Worm (Caenorhabditis elegans) whole organism, L2 larva: Measurements from ENCODE around the gene srv-34.

Source experiments
- C34F6.9 ChIP-seq: fragments of 150-350 bp; optimal IDR thresholded peaks from 2 replicates; lab custom pipeline; 2014; ENCODE audit warnings: missing biosample characterization, missing genetic modification characterization
- R02D3.7 ChIP-seq: fragments of 150-350 bp; optimal IDR thresholded peaks from 2 replicates; lab custom pipeline; 2014; ENCODE audit warnings: missing biosample characterization, missing genetic modification characterization
- ZK546.5 ChIP-seq: sonication (generic microtip); optimal IDR thresholded peaks from 2 replicates; lab custom pipeline; 2017; ENCODE audit warnings: missing biosample characterization, missing genetic modification characterization
- alr-1 ChIP-seq: fragments of 150-350 bp; optimal IDR thresholded peaks from 2 replicates; lab custom pipeline; 2014; ENCODE audit warnings: missing biosample characterization, missing genetic modification characterization
- ama-1 ChIP-seq: fragments of 150-350 bp; optimal IDR thresholded peaks from 2 replicates; lab custom pipeline; 2018; ENCODE audit warnings: inconsistent platforms
- blmp-1 ChIP-seq: sonication (generic microtip); optimal IDR thresholded peaks from 2 replicates; lab custom pipeline; 2017; ENCODE audit warnings: missing genetic modification characterization, mild to moderate bottlenecking, missing compliant biosample characterization, antibody characterized with exemption, moderate library complexity; ENCODE audit not compliant: insufficient read depth
- ceh-16 ChIP-seq: fragments of 150-350 bp; optimal IDR thresholded peaks from 2 replicates; lab custom pipeline; 2014; ENCODE audit warnings: missing biosample characterization, missing genetic modification characterization
- egl-27 ChIP-seq: sonication (generic microtip); optimal IDR thresholded peaks from 3 replicates; lab custom pipeline; 2017; ENCODE audit warnings: missing biosample characterization, missing genetic modification reagents, missing genetic modification characterization
- elt-1 ChIP-seq: fragments of 150-350 bp; optimal IDR thresholded peaks from 2 replicates; lab custom pipeline; 2014; ENCODE audit warnings: missing biosample characterization, missing genetic modification characterization
- gmeb-1 ChIP-seq: fragments of 150-350 bp; optimal IDR thresholded peaks from 2 replicates; lab custom pipeline; 2014; ENCODE audit warnings: missing biosample characterization, missing genetic modification characterization
- lin-13 ChIP-seq: fragments of 150-350 bp; optimal IDR thresholded peaks from 2 replicates; lab custom pipeline; 2014; ENCODE audit warnings: missing biosample characterization, missing genetic modification reagents, missing genetic modification characterization
- lsy-2 ChIP-seq, 2 experiments: fragments of 150-350 bp in 1 of 2; sonication (generic microtip) in 1 of 2; optimal IDR thresholded peaks; 2 replicates each; lab custom pipeline; 2014 to 2017; ENCODE audit warnings: missing biosample characterization in 2 of 2, missing genetic modification characterization in 2 of 2
- mdl-1 ChIP-seq, 2 experiments: fragments of 150-350 bp in 1 of 2; sonication (generic microtip) in 1 of 2; optimal IDR thresholded peaks; 2 replicates each; lab custom pipeline; 2017; ENCODE audit warnings: missing biosample characterization in 2 of 2, missing genetic modification characterization in 2 of 2
- nhr-21 ChIP-seq: fragments of 150-350 bp; optimal IDR thresholded peaks from 2 replicates; lab custom pipeline; 2014; ENCODE audit warnings: missing biosample characterization, missing genetic modification characterization
- skn-1 ChIP-seq: sonication (generic microtip); optimal IDR thresholded peaks from 2 replicates; lab custom pipeline; 2017; ENCODE audit warnings: missing biosample characterization, missing genetic modification characterization
- sma-9 ChIP-seq, 2 experiments: fragments of 150-350 bp in 1 of 2; sonication (generic microtip) in 1 of 2; optimal IDR thresholded peaks; 2 replicates each; lab custom pipeline; 2014 to 2016; ENCODE audit warnings: missing genetic modification characterization in 2 of 2, mild to moderate bottlenecking in 1 of 2, missing biosample characterization in 1 of 2, missing compliant biosample characterization in 1 of 2, missing genetic modification reagents in 1 of 2, moderate library complexity in 1 of 2
- snpc-4 ChIP-seq: fragments of 150-350 bp; optimal IDR thresholded peaks from 2 replicates; lab custom pipeline; 2014; ENCODE audit warnings: missing biosample characterization, missing genetic modification characterization
- unc-55 ChIP-seq: fragments of 150-350 bp; sonication (generic microtip); optimal IDR thresholded peaks from 3 replicates; lab custom pipeline; 2014; ENCODE audit warnings: missing biosample characterization, missing genetic modification reagents, missing genetic modification characterization

The srv-34 gene

DNA sequence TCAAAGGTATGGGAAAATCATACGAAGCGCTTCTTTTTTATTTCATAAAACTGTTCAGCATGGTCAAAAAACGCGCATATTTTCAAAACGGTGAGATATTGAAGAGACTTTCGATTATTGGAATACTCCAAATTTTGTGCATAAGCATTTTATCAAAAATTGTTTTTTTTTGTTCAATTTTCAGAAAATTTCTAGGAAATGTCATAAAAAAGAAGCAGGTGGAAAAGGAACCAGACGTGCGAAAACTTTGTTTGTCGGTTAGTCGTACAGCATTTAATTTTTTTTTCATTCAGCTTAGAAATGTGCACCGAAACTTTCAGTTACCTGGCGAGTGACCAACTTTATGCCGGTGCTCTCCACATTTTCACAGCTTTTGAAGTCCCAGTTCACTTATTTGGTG, 41.2 kb downstream of the srv-34 start, which contains the start of gene srh-167:
srh-167 (plus strand) TSS at position 301 of the 400 bp plus-strand sequence.
- TF ChIP-seq snpc-4 (tag; lab: Kevin White, UChicago) (no peak), alr-1 (tag; lab: Kevin White, UChicago) (no peak), lin-13 (GFP tag; lab: Kevin White, UChicago) (no peak), sma-9 (GFP tag; optimal IDR thresholded peaks at IDR 0.05; lab: Kevin White, UChicago) (no peak), sma-9 (tag; optimal IDR thresholded peaks at IDR 0.05; lab: Kevin White, UChicago) (no peak)

DNA sequence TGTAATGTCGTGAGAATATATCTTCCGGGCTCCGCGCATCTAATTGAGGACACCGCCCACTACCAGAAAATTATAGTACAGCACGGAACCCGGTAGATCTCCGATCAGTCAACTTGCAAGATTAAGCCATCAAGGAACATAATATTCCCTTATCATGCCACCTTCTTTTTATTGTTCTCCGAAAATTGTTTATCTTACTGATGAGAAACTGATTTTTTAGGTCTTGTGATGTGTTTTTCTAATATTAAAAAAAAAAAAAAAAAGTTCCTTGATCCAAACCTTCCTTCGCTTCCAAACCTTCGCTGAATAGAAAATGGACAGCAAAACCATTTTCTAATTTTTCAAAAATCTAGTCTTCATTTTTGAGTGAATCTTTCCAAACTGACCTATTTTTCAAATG, 45.7 kb downstream of the srv-34 start, which contains the start of gene F57G8.7:
F57G8.7 (plus strand) TSS at position 301 of the 400 bp plus-strand sequence.
- no peak for TF ChIP-seq ZK546.5
- TF ChIP-seq gmeb-1: no peak
- TF ChIP-seq C34F6.9 (tag; lab: Kevin White, UChicago): no peak
- no peak for TF ChIP-seq egl-27 (tag; lab: Kevin White, UChicago)
- no peak for TF ChIP-seq ceh-16 (tag; lab: Kevin White, UChicago)
- no peak for TF ChIP-seq lsy-2 (tag; optimal IDR thresholded peaks at IDR 0.05; lab: Kevin White, UChicago)
- no peak for TF ChIP-seq unc-55 (GFP tag; lab: Kevin White, UChicago)
- no peak for TF ChIP-seq blmp-1 (tag; lab: Kevin White, UChicago)
- TF ChIP-seq mdl-1 (tag; optimal IDR thresholded peaks at IDR 0.05; lab: Kevin White, UChicago): no peak
- no peak for TF ChIP-seq skn-1 (tag; lab: Kevin White, UChicago)
- no peak for TF ChIP-seq R02D3.7 (tag; lab: Kevin White, UChicago)
- no peak for TF ChIP-seq elt-1 (tag; lab: Kevin White, UChicago)
- no peak for TF ChIP-seq ama-1 (lab: Kevin White, UChicago)
- no peak for TF ChIP-seq nhr-21 (tag; lab: Kevin White, UChicago)
